Fruit fly (Drosophila melanogaster) whole organism, embryonic: ENCODE measurements around the gene Lnk.
A peak's percentile ranks its signal among the peaks of the same experiment; 100 is the strongest.

ENCODE experiments used
- Asciz ChIP-seq: fragments of 200-800 bp; sonication (Bioruptor generic); optimal IDR thresholded peaks from 2 replicates; lab custom pipeline; 2017; ENCODE audit warnings: missing biosample characterization, mild to moderate bottlenecking, missing genetic modification characterization, missing genetic modification reagents
- BtbVII ChIP-seq: fragments of 200-800 bp; sonication (Bioruptor generic); optimal IDR thresholded peaks from 3 replicates; lab custom pipeline; 2017; ENCODE audit warnings: missing biosample characterization, mild to moderate bottlenecking, missing genetic modification characterization
- CG10366 ChIP-seq: fragments of 200-800 bp; sonication (Bioruptor generic); IDR thresholded peaks from 2 replicates; pipeline ENCODE4 v1.3.6; 2022; ENCODE audit warnings: missing biosample characterization, missing genetic modification characterization
- CG13775 ChIP-seq: fragments of 200-800 bp; sonication (Bioruptor generic); optimal IDR thresholded peaks from 3 replicates; lab custom pipeline; 2017; ENCODE audit warnings: missing biosample characterization, mild to moderate bottlenecking, missing genetic modification characterization
- CG13894 ChIP-seq: fragments of 200-800 bp; sonication (Bioruptor generic); optimal IDR thresholded peaks from 3 replicates; lab custom pipeline; 2018; ENCODE audit warnings: missing biosample characterization, mild to moderate bottlenecking, missing genetic modification characterization, moderate library complexity
- CG15011 ChIP-seq: fragments of 200-800 bp; sonication (Bioruptor generic); optimal IDR thresholded peaks from 3 replicates; lab custom pipeline; 2018; ENCODE audit warnings: missing biosample characterization, mild to moderate bottlenecking, missing genetic modification characterization
- CG1529 ChIP-seq: fragments of 200-800 bp; sonication (Bioruptor generic); optimal IDR thresholded peaks from 3 replicates; lab custom pipeline; 2018; ENCODE audit warnings: missing biosample characterization, missing genetic modification characterization
- CG15514 ChIP-seq: fragments of 200-800 bp; sonication (Bioruptor generic); optimal IDR thresholded peaks from 3 replicates; lab custom pipeline; 2017; ENCODE audit warnings: missing biosample characterization, missing genetic modification characterization, mild to moderate bottlenecking, moderate library complexity, missing genetic modification reagents
- CG17359 ChIP-seq: fragments of 200-800 bp; sonication (Bioruptor generic); optimal IDR thresholded peaks from 3 replicates; lab custom pipeline; 2018; ENCODE audit warnings: missing biosample characterization, mild to moderate bottlenecking, missing genetic modification characterization, moderate library complexity
- CG17361 ChIP-seq: fragments of 200-800 bp; sonication (Bioruptor generic); IDR thresholded peaks from 3 replicates; pipeline ENCODE4 v1.3.6; 2022; ENCODE audit warnings: missing biosample characterization, missing genetic modification characterization
- CG17829 ChIP-seq: fragments of 200-800 bp; optimal IDR thresholded peaks from 2 replicates; lab custom pipeline; 2019; ENCODE audit warnings: missing biosample characterization, mild to moderate bottlenecking, missing genetic modification characterization, moderate library complexity
- CG18262 ChIP-seq: fragments of 200-800 bp; optimal IDR thresholded peaks from 3 replicates; lab custom pipeline; 2019; ENCODE audit warnings: missing biosample characterization, mild to moderate bottlenecking, missing genetic modification characterization, moderate library complexity
- CG2116 ChIP-seq: fragments of 200-800 bp; sonication (Bioruptor generic); optimal IDR thresholded peaks from 3 replicates; lab custom pipeline; 2018; ENCODE audit warnings: missing biosample characterization, mild to moderate bottlenecking, missing genetic modification characterization
- CG2889 ChIP-seq: fragments of 200-800 bp; sonication (Bioruptor generic); IDR thresholded peaks from 3 replicates; pipeline ENCODE4 v1.3.6; 2022; ENCODE audit warnings: missing biosample characterization, missing genetic modification characterization
- CG30403 ChIP-seq: fragments of 200-800 bp; sonication (Bioruptor generic); optimal IDR thresholded peaks from 3 replicates; lab custom pipeline; 2016; ENCODE audit warnings: missing biosample characterization, missing genetic modification characterization
- CG3065 ChIP-seq: fragments of 200-800 bp; sonication (Bioruptor generic); optimal IDR thresholded peaks from 2 replicates; lab custom pipeline; 2016; ENCODE audit warnings: missing biosample characterization, missing genetic modification characterization
- CG33213 ChIP-seq: fragments of 200-800 bp; sonication (Bioruptor generic); optimal IDR thresholded peaks from 3 replicates; lab custom pipeline; 2016; ENCODE audit warnings: missing biosample characterization, missing genetic modification characterization
- CG42726 ChIP-seq: fragments of 200-800 bp; sonication (Bioruptor generic); IDR thresholded peaks from 2 replicates; pipeline ENCODE4 v1.3.6; 2022; ENCODE audit warnings: missing biosample characterization, missing genetic modification characterization; ENCODE audit not compliant: partially characterized antibody
- CG4617 ChIP-seq: fragments of 200-800 bp; sonication (Bioruptor generic); optimal IDR thresholded peaks from 3 replicates; lab custom pipeline; 2016; ENCODE audit warnings: missing biosample characterization, missing genetic modification characterization, borderline replicate concordance
- CG4820 ChIP-seq: fragments of 200-800 bp; sonication (Bioruptor generic); optimal IDR thresholded peaks from 3 replicates; lab custom pipeline; 2016; ENCODE audit warnings: missing biosample characterization, missing genetic modification characterization
- CG6272 ChIP-seq: fragments of 200-800 bp; sonication (Bioruptor generic); IDR thresholded peaks from 2 replicates; pipeline ENCODE4 v1.3.6; 2022; ENCODE audit warnings: missing biosample characterization, missing genetic modification characterization
- CG9727 ChIP-seq: fragments of 200-800 bp; sonication (Bioruptor generic); optimal IDR thresholded peaks from 3 replicates; lab custom pipeline; 2017; ENCODE audit warnings: missing biosample characterization, mild to moderate bottlenecking, missing genetic modification characterization
- Dll ChIP-seq: fragments of 200-800 bp; sonication (Bioruptor generic); IDR thresholded peaks from 4 replicates; pipeline ENCODE4 v1.3.6; 2022; ENCODE audit warnings: missing biosample characterization, missing genetic modification characterization; ENCODE audit not compliant: partially characterized antibody
- ERR ChIP-seq: fragments of 200-800 bp; sonication (Bioruptor generic); optimal IDR thresholded peaks from 2 replicates; lab custom pipeline; 2016; ENCODE audit warnings: missing biosample characterization, missing genetic modification characterization
- Jarid2 ChIP-seq: fragments of 200-800 bp; sonication (Bioruptor generic); optimal IDR thresholded peaks from 3 replicates; lab custom pipeline; 2017; ENCODE audit warnings: mild to moderate bottlenecking, missing biosample characterization, missing genetic modification reagents, missing genetic modification characterization
- MESR4 ChIP-seq: fragments of 200-800 bp; sonication (Bioruptor generic); optimal IDR thresholded peaks from 2 replicates; lab custom pipeline; 2018; ENCODE audit warnings: missing biosample characterization, mild to moderate bottlenecking, missing genetic modification characterization, moderate library complexity
- ato ChIP-seq: fragments of 200-800 bp; sonication (Bioruptor generic); IDR thresholded peaks from 2 replicates; pipeline ENCODE4 v1.3.6; 2022; ENCODE audit warnings: missing biosample characterization, missing genetic modification characterization; ENCODE audit not compliant: partially characterized antibody
- crc ChIP-seq: fragments of 200-800 bp; sonication (Bioruptor generic); optimal IDR thresholded peaks from 2 replicates; lab custom pipeline; 2016; ENCODE audit warnings: missing biosample characterization, missing genetic modification characterization
- dmrt11E ChIP-seq: fragments of 200-800 bp; sonication (Bioruptor generic); optimal IDR thresholded peaks from 3 replicates; lab custom pipeline; 2018; ENCODE audit warnings: missing biosample characterization, mild to moderate bottlenecking, missing genetic modification characterization, moderate library complexity
- ewg ChIP-seq: fragments of 200-800 bp; sonication (Bioruptor generic); optimal IDR thresholded peaks from 3 replicates; lab custom pipeline; 2017; ENCODE audit warnings: mild to moderate bottlenecking, missing biosample characterization, missing genetic modification reagents, missing genetic modification characterization
- gfzf ChIP-seq: fragments of 200-800 bp; sonication (Bioruptor generic); optimal IDR thresholded peaks from 2 replicates; lab custom pipeline; 2016; ENCODE audit warnings: missing biosample characterization, mild to moderate bottlenecking, missing genetic modification characterization, moderate library complexity
- ind ChIP-seq: fragments of 200-800 bp; sonication (Bioruptor generic); optimal IDR thresholded peaks from 3 replicates; lab custom pipeline; 2016; ENCODE audit warnings: missing biosample characterization, missing genetic modification characterization
- insv ChIP-seq, 2 experiments: fragments of 200-800 bp; sonication (Bioruptor generic); optimal IDR thresholded peaks; 3 replicates each; lab custom pipeline; 2016 to 2018; ENCODE audit warnings: missing biosample characterization in 2 of 2, missing genetic modification characterization in 2 of 2
- jing ChIP-seq: fragments of 200-800 bp; sonication (Bioruptor generic); optimal IDR thresholded peaks from 2 replicates; lab custom pipeline; 2018; ENCODE audit warnings: missing biosample characterization, mild to moderate bottlenecking, missing genetic modification characterization
- kay ChIP-seq: fragments of 200-800 bp; sonication (Bioruptor generic); optimal IDR thresholded peaks from 2 replicates; lab custom pipeline; 2016; ENCODE audit warnings: missing biosample characterization, missing genetic modification characterization
- luna ChIP-seq: fragments of 200-800 bp; sonication (Bioruptor generic); optimal IDR thresholded peaks from 2 replicates; lab custom pipeline; 2016; ENCODE audit warnings: missing biosample characterization, missing genetic modification characterization
- maf-S ChIP-seq: fragments of 200-800 bp; sonication (Bioruptor generic); optimal IDR thresholded peaks from 2 replicates; lab custom pipeline; 2016; ENCODE audit warnings: missing biosample characterization, missing genetic modification characterization
- nerfin-2 ChIP-seq: fragments of 200-800 bp; sonication (Bioruptor generic); IDR thresholded peaks from 2 replicates; pipeline ENCODE4 v1.3.6; 2022; ENCODE audit warnings: missing biosample characterization, missing genetic modification characterization; ENCODE audit not compliant: partially characterized antibody
- nmo ChIP-seq: fragments of 200-800 bp; sonication (Bioruptor generic); optimal IDR thresholded peaks from 2 replicates; lab custom pipeline; 2018; ENCODE audit warnings: missing biosample characterization, mild to moderate bottlenecking, missing genetic modification characterization, moderate library complexity
- oc ChIP-seq: fragments of 200-800 bp; sonication (Bioruptor generic); optimal IDR thresholded peaks from 2 replicates; lab custom pipeline; 2018; ENCODE audit warnings: missing biosample characterization, mild to moderate bottlenecking, missing genetic modification characterization, moderate library complexity
- pb ChIP-seq: fragments of 200-800 bp; sonication (Bioruptor generic); optimal IDR thresholded peaks from 3 replicates; lab custom pipeline; 2016; ENCODE audit warnings: missing biosample characterization, missing genetic modification characterization
- rib ChIP-seq: fragments of 200-800 bp; sonication (Bioruptor generic); IDR thresholded peaks from 2 replicates; pipeline ENCODE4 v1.3.6; 2022; ENCODE audit warnings: missing biosample characterization, missing genetic modification characterization
- ro ChIP-seq: fragments of 200-800 bp; sonication (Bioruptor generic); IDR thresholded peaks from 2 replicates; pipeline ENCODE4 v1.3.6; 2022; ENCODE audit warnings: missing biosample characterization, missing genetic modification characterization
- sima ChIP-seq: fragments of 200-800 bp; sonication (Bioruptor generic); optimal IDR thresholded peaks from 2 replicates; lab custom pipeline; 2016; ENCODE audit warnings: missing biosample characterization, missing genetic modification characterization
- sna ChIP-seq: fragments of 200-800 bp; sonication (Bioruptor generic); IDR thresholded peaks from 2 replicates; pipeline ENCODE4 v1.3.6; 2022; ENCODE audit warnings: missing biosample characterization, missing genetic modification characterization; ENCODE audit not compliant: partially characterized antibody
- sug ChIP-seq: fragments of 200-800 bp; optimal IDR thresholded peaks from 2 replicates; lab custom pipeline; 2019; ENCODE audit warnings: missing biosample characterization, mild to moderate bottlenecking, missing genetic modification characterization, moderate library complexity
- tgo ChIP-seq: fragments of 200-800 bp; sonication (Bioruptor generic); IDR thresholded peaks from 3 replicates; pipeline ENCODE4 v1.3.6; 2022; ENCODE audit warnings: missing biosample characterization, missing genetic modification characterization
- tup ChIP-seq: fragments of 200-800 bp; sonication (Bioruptor generic); optimal IDR thresholded peaks from 2 replicates; lab custom pipeline; 2016; ENCODE audit warnings: missing biosample characterization, mild to moderate bottlenecking, missing genetic modification characterization, moderate library complexity
- unc-4 ChIP-seq: fragments of 200-800 bp; sonication (Bioruptor generic); IDR thresholded peaks from 2 replicates; pipeline ENCODE4 v1.3.6; 2022; ENCODE audit warnings: missing biosample characterization, missing genetic modification characterization; ENCODE audit not compliant: partially characterized antibody
- wor ChIP-seq: fragments of 200-800 bp; sonication (Bioruptor generic); IDR thresholded peaks from 2 replicates; pipeline ENCODE4 v1.3.6; 2022; ENCODE audit warnings: missing biosample characterization, missing genetic modification characterization

Lnk gene

dm6 chr3R:25879324-25879766 lies 9.0 kb upstream of the Lnk start (continued):
- TF ChIP-seq Asciz (GFP tag; lab: Kevin White, UChicago) (peak; percentile 74), CG17361 (GFP tag; lab: Robert Waterston, UW) (peak; percentile 81), BtbVII (GFP tag; lab: Kevin White, UChicago) (no peak), CG1529 (GFP tag; lab: Kevin White, UChicago) (peak; percentile 63), ind (GFP tag; lab: Kevin White, UChicago) (peak; percentile 77), CG17829 (tag; lab: Kevin White, UChicago) (peak; percentile 86), sima (GFP tag; lab: Kevin White, UChicago) (no peak), nerfin-2 (GFP tag; lab: Robert Waterston, UW) (no peak), pb (GFP tag; lab: Kevin White, UChicago) (peak; percentile 56), CG13894 (tag; lab: Kevin White, UChicago) (peak; percentile 22), maf-S (GFP tag; lab: Kevin White, UChicago) (no peak), CG33213 (peak; percentile 40), CG4617 (GFP tag; lab: Kevin White, UChicago) (no peak), nmo (GFP tag; lab: Kevin White, UChicago) (peak; percentile 88), tgo (GFP tag; lab: Robert Waterston, UW) (peak; percentile 86), insv (GFP tag; optimal IDR thresholded peaks at IDR 0.05; lab: Kevin White, UChicago) (no peak), CG15514 (peak; percentile 43), rib (peak; percentile 27; the same call in 1 of the 2 replicates), CG3065 (GFP tag; lab: Kevin White, UChicago) (peak; percentile 21), kay (GFP tag; lab: Kevin White, UChicago) (peak; percentile 54), ato (no peak), CG18262 (tag; lab: Kevin White, UChicago) (peak; percentile 88), Jarid2 (GFP tag; lab: Kevin White, UChicago) (peak; percentile 20), CG30403 (GFP tag; lab: Kevin White, UChicago) (peak; percentile 78), CG13775 (GFP tag; lab: Kevin White, UChicago) (peak; percentile 66), crc (GFP tag; lab: Kevin White, UChicago) (peak; percentile 61), tup (GFP tag; lab: Kevin White, UChicago) (peak; percentile 39), CG4820 (GFP tag; lab: Kevin White, UChicago) (peak; percentile 80), CG6272 (GFP tag; lab: Robert Waterston, UW) (no peak), CG17359 (tag; lab: Kevin White, UChicago) (peak; percentile 89), CG2116 (GFP tag; lab: Kevin White, UChicago) (peak; percentile 21), ro (GFP tag; lab: Robert Waterston, UW) (peak; percentile 55; the same call in 1 of the 2 replicates), sna (GFP tag; lab: Robert Waterston, UW) (no peak), CG42726 (GFP tag; lab: Robert Waterston, UW) (no peak), unc-4 (GFP tag; lab: Robert Waterston, UW) (no peak), ERR (GFP tag; lab: Kevin White, UChicago) (peak; percentile 6), dmrt11E (tag; lab: Kevin White, UChicago) (peak; percentile 80), CG15011 (GFP tag; lab: Kevin White, UChicago) (peak; percentile 25), CG10366 (peak; percentile 86), wor (GFP tag; lab: Robert Waterston, UW) (peak; percentile 74; the same call in 1 of the 2 replicates), sug (tag; lab: Kevin White, UChicago) (peak; percentile 39), jing (GFP tag; lab: Kevin White, UChicago) (peak; percentile 63), CG9727 (GFP tag; lab: Kevin White, UChicago) (peak; percentile 71), CG2889 (GFP tag; lab: Robert Waterston, UW) (no peak), oc (tag; lab: Kevin White, UChicago) (peak; percentile 78), Dll (no peak), MESR4 (peak; percentile 18), luna (GFP tag; lab: Kevin White, UChicago) (no peak), gfzf (no peak), ewg (GFP tag; lab: Kevin White, UChicago) (peak; percentile 66)
